Worm (Caenorhabditis elegans): ENCODE results near the gene rpa-1.

ce11 chrII:7624995-7625394 lies 39.4 kb upstream of the rpa-1 start:
- no peak for TF ChIP-seq pha-4 (tag; optimal IDR thresholded peaks at IDR 0.05)
- TF ChIP-seq unc-39 (tag; optimal IDR thresholded peaks at IDR 0.05), result no peak
- no peak for TF ChIP-seq lin-13 (tag; optimal IDR thresholded peaks at IDR 0.05)
- no peak for TF ChIP-seq elt-3 (tag; optimal IDR thresholded peaks at IDR 0.05)
- no peak for TF ChIP-seq hlh-1 (tag; optimal IDR thresholded peaks at IDR 0.05)
- no peak for TF ChIP-seq lsy-2 (tag; optimal IDR thresholded peaks at IDR 0.05)
- no peak for TF ChIP-seq mep-1 (tag; optimal IDR thresholded peaks at IDR 0.05)

All from whole organism, mixed stage, embryonic.